Worm (Caenorhabditis elegans): ENCODE measurements around the gene C29A12.22.

ce11 chrV:10771390-10771789 is 40.5 kb upstream of the C29A12.22 start, which contains the start of gene D1054.3:
- TF ChIP-seq fkh-10 (GFP tag; optimal IDR thresholded peaks at IDR 0.05) (no peak), nhr-28 (tag; optimal IDR thresholded peaks at IDR 0.05) (no peak), unc-39 (tag; optimal IDR thresholded peaks at IDR 0.05) (no peak), snpc-4 (tag; optimal IDR thresholded peaks at IDR 0.05) (no peak), zfp-2 (tag; optimal IDR thresholded peaks at IDR 0.05) (no peak), daf-12 (tag; optimal IDR thresholded peaks at IDR 0.05) (no peak)
